Worm (Caenorhabditis elegans) whole organism, L3 larva: ENCODE measurements around the gene pqn-48.

Experiments
- aly-2 ChIP-seq: fragments of 150-350 bp; optimal IDR thresholded peaks from 2 replicates; lab custom pipeline; 2014; ENCODE audit warnings: missing biosample characterization, missing genetic modification characterization
- ama-1 ChIP-seq: fragments of 150-350 bp; optimal IDR thresholded peaks from 2 replicates; lab custom pipeline; 2018
- daf-12 ChIP-seq: fragments of 150-350 bp; optimal IDR thresholded peaks from 2 replicates; lab custom pipeline; 2014; ENCODE audit warnings: missing biosample characterization, missing genetic modification reagents, missing genetic modification characterization
- elt-2 ChIP-seq: sonication (generic microtip); optimal IDR thresholded peaks from 2 replicates; lab custom pipeline; 2016; ENCODE audit warnings: missing genetic modification reagents, mild to moderate bottlenecking, missing genetic modification characterization, missing compliant biosample characterization
- elt-3 ChIP-seq, 3 experiments: fragments of 150-350 bp in 1 of 3; sonication (generic microtip) in 2 of 3; optimal IDR thresholded peaks; 2 replicates in 2 of 3; 4 replicates in 1 of 3; lab custom pipeline; 2014 to 2017; ENCODE audit warnings: missing biosample characterization in 3 of 3, missing genetic modification characterization in 3 of 3
- mml-1 ChIP-seq: fragments of 150-350 bp; sonication (generic microtip); optimal IDR thresholded peaks from 3 replicates; lab custom pipeline; 2014; ENCODE audit warnings: missing biosample characterization, missing genetic modification characterization
- nhr-237 ChIP-seq: fragments of 150-350 bp; optimal IDR thresholded peaks from 2 replicates; lab custom pipeline; 2014; ENCODE audit warnings: missing biosample characterization, missing genetic modification characterization
- nhr-28 ChIP-seq: fragments of 150-350 bp; optimal IDR thresholded peaks from 2 replicates; lab custom pipeline; 2014; ENCODE audit warnings: missing biosample characterization, missing genetic modification characterization
- nhr-76 ChIP-seq: fragments of 150-350 bp; sonication (generic microtip); optimal IDR thresholded peaks from 5 replicates; lab custom pipeline; 2014; ENCODE audit warnings: missing biosample characterization, missing genetic modification characterization
- nhr-77 ChIP-seq: fragments of 150-350 bp; optimal IDR thresholded peaks from 2 replicates; lab custom pipeline; 2014; ENCODE audit warnings: missing biosample characterization, missing genetic modification characterization
- pha-4 ChIP-seq: fragments of 150-350 bp; optimal IDR thresholded peaks from 2 replicates; lab custom pipeline; 2014; ENCODE audit warnings: missing biosample characterization, missing genetic modification reagents, missing genetic modification characterization
- skn-1 ChIP-seq: fragments of 150-350 bp; optimal IDR thresholded peaks from 2 replicates; lab custom pipeline; 2014; ENCODE audit warnings: missing biosample characterization, missing genetic modification characterization
- unc-39 ChIP-seq: sonication (generic microtip); optimal IDR thresholded peaks from 4 replicates; lab custom pipeline; 2017; ENCODE audit warnings: missing biosample characterization, missing genetic modification characterization

DNA sequence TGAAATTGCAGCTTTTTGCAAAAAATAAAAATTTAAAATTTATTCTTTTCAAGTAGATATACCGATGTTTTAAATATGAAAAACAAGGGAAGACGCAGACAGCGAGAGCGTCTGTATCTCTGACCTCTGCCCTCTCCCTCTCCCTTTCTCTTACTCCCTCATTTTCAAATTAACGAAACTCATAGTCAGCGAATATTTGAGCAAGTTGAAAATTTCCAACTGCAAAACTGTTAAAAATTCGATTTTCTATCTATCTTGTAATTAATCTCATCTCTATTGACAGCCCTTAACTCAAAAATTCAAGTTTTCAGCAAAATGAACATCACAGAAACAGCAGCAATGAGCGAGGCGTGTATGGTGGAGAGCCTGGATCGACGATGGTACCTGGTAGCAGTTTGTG is 44.1 kb downstream of the pqn-48 start, which contains the start of gene R11F4.2:
- TF ChIP-seq nhr-76 (no peak), nhr-237 (tag; lab: Kevin White, UChicago) (no peak), unc-39 (tag; lab: Kevin White, UChicago) (no peak), nhr-77 (no peak), mml-1 (no peak), ama-1 (lab: Kevin White, UChicago) (no peak), daf-12 (tag; lab: Kevin White, UChicago) (no peak), pha-4 (tag; lab: Kevin White, UChicago) (no peak), elt-2 (no peak), nhr-28 (tag; lab: Kevin White, UChicago) (no peak), skn-1 (no peak), elt-3 (tag; optimal IDR thresholded peaks at IDR 0.05; lab: Kevin White, UChicago) (no peak), aly-2 (tag; lab: Kevin White, UChicago) (no peak)
